Fruit fly (Drosophila melanogaster): ENCODE results near the gene SmB.

Gene SmB

dm6 chr2L:10405008-10405654 is 21.3 kb downstream of the SmB start, which contains the start of the genes CG17768, LSm-4 and Ir31a (continued):
- TF ChIP-seq pros (GFP tag; optimal IDR thresholded peaks at IDR 0.05) (no peak), CG8924 (tag; optimal IDR thresholded peaks at IDR 0.05) (peak; percentile 25), mld (GFP tag; IDR thresholded peaks at IDR 0.05; ENCODE audit: partially characterized antibody) (0 out of 3 replicates have a peak, but pooled peaks have one; percentile 59), CG7745 (tag; optimal IDR thresholded peaks at IDR 0.05) (no peak), zen2 (GFP tag; IDR thresholded peaks at IDR 0.05; ENCODE audit: partially characterized antibody) (peak; percentile 46; the same call in 1 of the 3 replicates), CG8359 (GFP tag; optimal IDR thresholded peaks at IDR 0.05; ENCODE audit: borderline replicate concordance) (no peak), Dll (GFP tag; IDR thresholded peaks at IDR 0.05; ENCODE audit: partially characterized antibody) (peak; percentile 85), Xbp1 (GFP tag; optimal IDR thresholded peaks at IDR 0.05) (no peak), CG3995 (GFP tag; optimal IDR thresholded peaks at IDR 0.05) (peak; percentile 15), MBD-R2 (GFP tag; IDR thresholded peaks at IDR 0.05) (peak; percentile 46; the same call in 1 of the 2 replicates), CG30020 (tag; optimal IDR thresholded peaks at IDR 0.05) (peak; percentile 91), inv (GFP tag; IDR thresholded peaks at IDR 0.05; ENCODE audit: partially characterized antibody) (peak; percentile 60), CG3726 (GFP tag; IDR thresholded peaks at IDR 0.05) (no peak), amos (GFP tag; IDR thresholded peaks at IDR 0.05; ENCODE audit: partially characterized antibody) (peak; percentile 83; the same call in 1 of the 2 replicates), wek (GFP tag; optimal IDR thresholded peaks at IDR 0.05) (no peak), Trl (optimal IDR thresholded peaks at IDR 0.05) (no peak), Trl (GFP tag; optimal IDR thresholded peaks at IDR 0.05) (no peak)

- no peak for TF ChIP-seq CG7357 (GFP tag; IDR thresholded peaks at IDR 0.05)
- TF ChIP-seq CG8388 (GFP tag; optimal IDR thresholded peaks at IDR 0.05): no peak
- TF ChIP-seq zen (tag; optimal IDR thresholded peaks at IDR 0.05): no peak
- 0 out of 3 replicates have a peak, but pooled peaks have one; percentile 38 for TF ChIP-seq vnd (GFP tag; IDR thresholded peaks at IDR 0.05; ENCODE audit: partially characterized antibody)
- peak; percentile 33 for TF ChIP-seq pzg (GFP tag; optimal IDR thresholded peaks at IDR 0.05)
- no peak for TF ChIP-seq Abd-B (GFP tag; optimal IDR thresholded peaks at IDR 0.05)
- TF ChIP-seq slbo (GFP tag; IDR thresholded peaks at IDR 0.05): no peak
- TF ChIP-seq Dref (GFP tag; IDR thresholded peaks at IDR 0.05): peak; percentile 67
- TF ChIP-seq CG17568 (GFP tag; optimal IDR thresholded peaks at IDR 0.05): no peak
- TF ChIP-seq stwl (tag; optimal IDR thresholded peaks at IDR 0.05): peak; percentile 10
- peak; percentile 3 for TF ChIP-seq HmgZ (tag; optimal IDR thresholded peaks at IDR 0.05)
- TF ChIP-seq kni (GFP tag; optimal IDR thresholded peaks at IDR 0.05): no peak
- TF ChIP-seq pfk (GFP tag; optimal IDR thresholded peaks at IDR 0.05): peak; percentile 92
- no peak for TF ChIP-seq disco-r (GFP tag; optimal IDR thresholded peaks at IDR 0.05)
- TF ChIP-seq scrt (GFP tag; optimal IDR thresholded peaks at IDR 0.05): no peak
- TF ChIP-seq Doc3 (GFP tag; IDR thresholded peaks at IDR 0.05; ENCODE audit: partially characterized antibody): 0 out of 3 replicates have a peak, but pooled peaks have one; percentile 38
- peak; percentile 57 for TF ChIP-seq BEAF-32 (GFP tag; optimal IDR thresholded peaks at IDR 0.05)
- TF ChIP-seq az2 (GFP tag; optimal IDR thresholded peaks at IDR 0.05): no peak
- peak; percentile 52 for TF ChIP-seq Sry-δ (GFP tag; optimal IDR thresholded peaks at IDR 0.05)
- no peak for TF ChIP-seq z (GFP tag; IDR thresholded peaks at IDR 0.05)
- TF ChIP-seq Mad (GFP tag; optimal IDR thresholded peaks at IDR 0.05): no peak
- no peak for TF ChIP-seq CG15479 (GFP tag; optimal IDR thresholded peaks at IDR 0.05)
- no peak for TF ChIP-seq B-H1 (GFP tag; IDR thresholded peaks at IDR 0.05)
- TF ChIP-seq D19B (GFP tag; optimal IDR thresholded peaks at IDR 0.05): no peak
- TF ChIP-seq HLH4C (GFP tag; IDR thresholded peaks at IDR 0.05; ENCODE audit: partially characterized antibody): peak; percentile 67
- no peak for TF ChIP-seq sens-2 (GFP tag; IDR thresholded peaks at IDR 0.05)
- TF ChIP-seq amos (GFP tag; IDR thresholded peaks at IDR 0.05; ENCODE audit: partially characterized antibody): peak; percentile 21; the same call in 1 of the 2 replicates
- no peak for TF ChIP-seq Dek (tag; optimal IDR thresholded peaks at IDR 0.05)
- peak; percentile 45; the same call in 1 of the 3 replicates for TF ChIP-seq CG16813 (GFP tag; IDR thresholded peaks at IDR 0.05; ENCODE audit: partially characterized antibody)
- 0 out of 2 replicates have a peak, but pooled peaks have one; percentile 9 for TF ChIP-seq bbx (GFP tag; IDR thresholded peaks at IDR 0.05; ENCODE audit: partially characterized antibody)
These were observed 22.6 kb downstream of the SmB start for dm6 chr2L:10403803-10404315.
